Worm (Caenorhabditis elegans) whole organism, late embryonic: ENCODE data around the gene ssp-10.

ENCODE experiments used
- C08G9.2 ChIP-seq: sonication (generic microtip); optimal IDR thresholded peaks from 2 replicates; lab custom pipeline; 2016; ENCODE audit warnings: mild to moderate bottlenecking, missing genetic modification characterization, moderate library complexity, missing compliant biosample characterization
- C38D4.7 ChIP-seq: fragments of 200-800 bp; sonication (Bioruptor generic); optimal IDR thresholded peaks from 2 replicates; lab custom pipeline; 2018; ENCODE audit warnings: mild to moderate bottlenecking, missing genetic modification characterization, moderate library complexity, missing compliant biosample characterization
- F13H6.1 ChIP-seq: sonication (generic microtip); optimal IDR thresholded peaks from 2 replicates; lab custom pipeline; 2016; ENCODE audit warnings: missing genetic modification characterization, missing compliant biosample characterization
- K02D7.2 ChIP-seq: sonication (generic microtip); optimal IDR thresholded peaks from 2 replicates; lab custom pipeline; 2017; ENCODE audit warnings: mild to moderate bottlenecking, missing genetic modification characterization, missing compliant biosample characterization
- K09A11.1 ChIP-seq: sonication (generic microtip); optimal IDR thresholded peaks from 2 replicates; lab custom pipeline; 2017; ENCODE audit warnings: antibody characterized with exemption, mild to moderate bottlenecking, missing genetic modification characterization, missing compliant biosample characterization; ENCODE audit not compliant: insufficient read depth
- Y22D7AL.16 ChIP-seq: sonication (generic microtip); optimal IDR thresholded peaks from 2 replicates; lab custom pipeline; 2016; ENCODE audit warnings: missing genetic modification characterization, missing compliant biosample characterization
- ceh-14 ChIP-seq: sonication (generic microtip); optimal IDR thresholded peaks from 2 replicates; lab custom pipeline; 2016; ENCODE audit warnings: missing genotype, missing genetic modification characterization, missing compliant biosample characterization
- ceh-18 ChIP-seq: sonication (generic microtip); optimal IDR thresholded peaks from 2 replicates; lab custom pipeline; 2016; ENCODE audit warnings: missing genetic modification characterization, missing compliant biosample characterization
- ceh-19 ChIP-seq: fragments of 200-800 bp; sonication (Bioruptor generic); optimal IDR thresholded peaks from 2 replicates; lab custom pipeline; 2018; ENCODE audit warnings: mild to moderate bottlenecking, missing genetic modification characterization, missing compliant biosample characterization
- ceh-22 ChIP-seq: sonication (generic microtip); optimal IDR thresholded peaks from 2 replicates; lab custom pipeline; 2017; ENCODE audit warnings: missing biosample characterization, missing genetic modification characterization
- ceh-24 ChIP-seq: sonication (generic microtip); optimal IDR thresholded peaks from 2 replicates; lab custom pipeline; 2016; ENCODE audit warnings: mild to moderate bottlenecking, missing genetic modification characterization, missing compliant biosample characterization
- ceh-31 ChIP-seq: sonication (generic microtip); optimal IDR thresholded peaks from 2 replicates; lab custom pipeline; 2016; ENCODE audit warnings: missing genetic modification characterization, missing compliant biosample characterization
- ceh-34 ChIP-seq: sonication (generic microtip); optimal IDR thresholded peaks from 2 replicates; lab custom pipeline; 2016; ENCODE audit warnings: mild to moderate bottlenecking, missing genetic modification characterization, missing compliant biosample characterization
- ceh-45 ChIP-seq: fragments of 200-800 bp; sonication (Bioruptor generic); IDR thresholded peaks from 2 replicates; pipeline ENCODE4 v1.3.6; 2022; ENCODE audit warnings: missing genetic modification reagents, missing genetic modification characterization, missing compliant biosample characterization
- ceh-9 ChIP-seq: sonication (generic microtip); optimal IDR thresholded peaks from 2 replicates; lab custom pipeline; 2016; ENCODE audit warnings: mild to moderate bottlenecking, missing genetic modification characterization, inconsistent platforms, missing compliant biosample characterization
- che-1 ChIP-seq: sonication (generic microtip); optimal IDR thresholded peaks from 2 replicates; lab custom pipeline; 2016; ENCODE audit warnings: mild to moderate bottlenecking, missing genetic modification characterization, missing compliant biosample characterization
- dmd-4 ChIP-seq: sonication (generic microtip); optimal IDR thresholded peaks from 2 replicates; lab custom pipeline; 2016; ENCODE audit warnings: borderline replicate concordance, missing genetic modification characterization, missing compliant biosample characterization
- dve-1 ChIP-seq: sonication (generic microtip); optimal IDR thresholded peaks from 2 replicates; lab custom pipeline; 2017; ENCODE audit warnings: antibody characterized with exemption, mild to moderate bottlenecking, missing genetic modification characterization, missing compliant biosample characterization
- ets-4 ChIP-seq: sonication (generic microtip); optimal IDR thresholded peaks from 2 replicates; lab custom pipeline; 2016; ENCODE audit warnings: missing genetic modification characterization, missing compliant biosample characterization
- fax-1 ChIP-seq: sonication (generic microtip); optimal IDR thresholded peaks from 2 replicates; lab custom pipeline; 2016; ENCODE audit warnings: missing genotype, missing genetic modification characterization, missing compliant biosample characterization
- fkh-10 ChIP-seq: fragments of 150-350 bp; optimal IDR thresholded peaks from 2 replicates; lab custom pipeline; 2014; ENCODE audit warnings: missing biosample characterization, missing genetic modification reagents, missing genetic modification characterization
- fkh-6 ChIP-seq: sonication (generic microtip); optimal IDR thresholded peaks from 2 replicates; lab custom pipeline; 2016; ENCODE audit warnings: missing genetic modification characterization, missing compliant biosample characterization
- gmeb-2 ChIP-seq: sonication (generic microtip); optimal IDR thresholded peaks from 2 replicates; lab custom pipeline; 2016; ENCODE audit warnings: missing genetic modification characterization, inconsistent platforms, missing compliant biosample characterization
- hlh-13 ChIP-seq: fragments of 200-800 bp; sonication (Bioruptor generic); optimal IDR thresholded peaks from 2 replicates; lab custom pipeline; 2018; ENCODE audit warnings: mild to moderate bottlenecking, missing genetic modification characterization, missing compliant biosample characterization
- hlh-15 ChIP-seq: sonication (generic microtip); optimal IDR thresholded peaks from 2 replicates; lab custom pipeline; 2016; ENCODE audit warnings: missing genetic modification characterization, missing compliant biosample characterization
- hlh-30 ChIP-seq: sonication (generic microtip); optimal IDR thresholded peaks from 2 replicates; lab custom pipeline; 2017; ENCODE audit warnings: antibody characterized with exemption, missing genetic modification characterization, missing compliant biosample characterization; ENCODE audit not compliant: insufficient read depth
- hlh-6 ChIP-seq: sonication (generic microtip); optimal IDR thresholded peaks from 2 replicates; lab custom pipeline; 2016; ENCODE audit warnings: missing genotype, missing genetic modification characterization, missing compliant biosample characterization
- hlh-8 ChIP-seq: sonication (generic microtip); optimal IDR thresholded peaks from 2 replicates; lab custom pipeline; 2016; ENCODE audit warnings: missing genotype, missing genetic modification characterization, missing compliant biosample characterization
- lim-6 ChIP-seq: sonication (generic microtip); optimal IDR thresholded peaks from 2 replicates; lab custom pipeline; 2016; ENCODE audit warnings: missing genetic modification characterization, missing compliant biosample characterization
- lin-11 ChIP-seq: fragments of 200-800 bp; sonication (Bioruptor generic); optimal IDR thresholded peaks from 2 replicates; lab custom pipeline; 2018; ENCODE audit warnings: mild to moderate bottlenecking, missing genetic modification characterization, missing compliant biosample characterization
- madf-2 ChIP-seq: sonication (generic microtip); optimal IDR thresholded peaks from 2 replicates; lab custom pipeline; 2017; ENCODE audit warnings: missing genetic modification characterization, missing compliant biosample characterization
- mec-3 ChIP-seq: sonication (generic microtip); optimal IDR thresholded peaks from 2 replicates; lab custom pipeline; 2016; ENCODE audit warnings: borderline replicate concordance, missing genetic modification characterization, missing compliant biosample characterization
- nfya-1 ChIP-seq: sonication (generic microtip); optimal IDR thresholded peaks from 2 replicates; lab custom pipeline; 2017; ENCODE audit warnings: missing genetic modification characterization, mild to moderate bottlenecking, missing compliant biosample characterization, antibody characterized with exemption, moderate library complexity
- nhr-11 ChIP-seq: fragments of 150-350 bp; optimal IDR thresholded peaks from 2 replicates; lab custom pipeline; 2014; ENCODE audit warnings: missing biosample characterization, missing genetic modification characterization
- npax-4 ChIP-seq: sonication (generic microtip); optimal IDR thresholded peaks from 2 replicates; lab custom pipeline; 2016; ENCODE audit warnings: missing genetic modification characterization, missing compliant biosample characterization
- pat-9 ChIP-seq: fragments of 200-800 bp; sonication (Bioruptor generic); optimal IDR thresholded peaks from 2 replicates; lab custom pipeline; 2018; ENCODE audit warnings: mild to moderate bottlenecking, missing genetic modification characterization, moderate library complexity, missing compliant biosample characterization
- pax-1 ChIP-seq: fragments of 150-350 bp; optimal IDR thresholded peaks from 2 replicates; lab custom pipeline; 2014; ENCODE audit warnings: missing biosample characterization, missing genetic modification characterization
- ref-2 ChIP-seq: sonication (generic microtip); optimal IDR thresholded peaks from 2 replicates; lab custom pipeline; 2016; ENCODE audit warnings: missing genetic modification characterization, missing compliant biosample characterization
- sdc-2 ChIP-seq: sonication (generic microtip); optimal IDR thresholded peaks from 2 replicates; lab custom pipeline; 2016; ENCODE audit warnings: missing genotype, missing genetic modification characterization, missing compliant biosample characterization
- sox-2 ChIP-seq: fragments of 200-800 bp; sonication (Bioruptor generic); IDR thresholded peaks from 2 replicates; pipeline ENCODE4 v1.3.6; 2022; ENCODE audit warnings: missing genetic modification reagents, missing genetic modification characterization, missing compliant biosample characterization
- sox-4 ChIP-seq: sonication (generic microtip); optimal IDR thresholded peaks from 2 replicates; lab custom pipeline; 2017; ENCODE audit warnings: mild to moderate bottlenecking, missing genetic modification characterization, inconsistent platforms, missing compliant biosample characterization
- syd-9 ChIP-seq: sonication (generic microtip); optimal IDR thresholded peaks from 2 replicates; lab custom pipeline; 2016; ENCODE audit warnings: mild to moderate bottlenecking, missing genetic modification characterization, moderate library complexity, missing compliant biosample characterization
- tbx-2 ChIP-seq: sonication (generic microtip); optimal IDR thresholded peaks from 2 replicates; lab custom pipeline; 2016; ENCODE audit warnings: missing genetic modification characterization, missing compliant biosample characterization
- ttx-3 ChIP-seq: sonication (generic microtip); optimal IDR thresholded peaks from 2 replicates; lab custom pipeline; 2016; ENCODE audit warnings: missing genetic modification reagents, missing genetic modification characterization, missing compliant biosample characterization
- unc-55 ChIP-seq: sonication (generic microtip); optimal IDR thresholded peaks from 2 replicates; lab custom pipeline; 2017; ENCODE audit warnings: missing biosample characterization, missing genetic modification reagents, missing genetic modification characterization
- unc-86 ChIP-seq: sonication (generic microtip); optimal IDR thresholded peaks from 2 replicates; lab custom pipeline; 2016; ENCODE audit warnings: missing genetic modification characterization, missing compliant biosample characterization
- zip-5 ChIP-seq: sonication (generic microtip); optimal IDR thresholded peaks from 2 replicates; lab custom pipeline; 2016; ENCODE audit warnings: missing genetic modification characterization, missing compliant biosample characterization
- ztf-16 ChIP-seq: sonication (generic microtip); optimal IDR thresholded peaks from 2 replicates; lab custom pipeline; 2017; ENCODE audit warnings: missing genetic modification characterization, missing compliant biosample characterization

ssp-10 gene

DNA sequence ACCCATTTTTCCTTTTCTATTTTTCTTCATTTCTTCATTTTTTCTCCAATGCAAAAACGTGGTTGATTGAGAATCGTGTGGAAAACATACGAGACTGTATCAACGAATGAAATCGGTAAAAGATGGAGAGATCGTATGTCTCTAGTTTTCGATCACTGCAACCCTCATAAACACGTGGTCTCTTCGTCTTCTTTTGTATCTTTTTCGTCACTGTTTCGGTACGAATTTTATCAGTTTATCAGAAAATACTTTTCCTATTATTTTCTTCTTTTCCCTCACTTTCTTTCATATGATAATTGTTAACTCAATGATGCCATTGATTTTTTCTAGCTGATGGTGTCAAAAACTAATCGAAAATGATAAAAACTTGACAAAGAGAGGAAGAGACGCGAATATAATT is 24.8 kb upstream of the ssp-10 start:
- no peak for TF ChIP-seq fkh-10 (GFP tag; lab: Kevin White, UChicago)
- TF ChIP-seq C38D4.7 (GFP tag; lab: Kevin White, UChicago) = no peak
- no peak for TF ChIP-seq ref-2 (tag; lab: Kevin White, UChicago)
- TF ChIP-seq nfya-1 (tag; lab: Kevin White, UChicago) = no peak
- TF ChIP-seq lim-6 (tag; lab: Kevin White, UChicago) = no peak
- no peak for TF ChIP-seq Y22D7AL.16 (tag; lab: Kevin White, UChicago)
- TF ChIP-seq ceh-9 (tag; lab: Kevin White, UChicago) = no peak
- no peak for TF ChIP-seq ceh-24 (tag; lab: Kevin White, UChicago)
- TF ChIP-seq ets-4 = no peak
- TF ChIP-seq unc-86 = no peak
- no peak for TF ChIP-seq hlh-30 (tag; lab: Kevin White, UChicago)
- TF ChIP-seq ceh-19 (GFP tag; lab: Kevin White, UChicago) = no peak
- TF ChIP-seq ceh-22 (tag; lab: Kevin White, UChicago) = no peak
- TF ChIP-seq sox-2 (GFP tag; lab: Robert Waterston, UW) = no peak
- TF ChIP-seq hlh-6 = no peak
- no peak for TF ChIP-seq mec-3 (tag; lab: Kevin White, UChicago)
- no peak for TF ChIP-seq unc-55 (GFP tag; lab: Kevin White, UChicago)
- no peak for TF ChIP-seq gmeb-2 (tag; lab: Kevin White, UChicago)
- TF ChIP-seq pat-9 (tag; lab: Kevin White, UChicago) = no peak
- no peak for TF ChIP-seq che-1 (tag; lab: Kevin White, UChicago)
- TF ChIP-seq, all 69 proteins: peak for 0

DNA sequence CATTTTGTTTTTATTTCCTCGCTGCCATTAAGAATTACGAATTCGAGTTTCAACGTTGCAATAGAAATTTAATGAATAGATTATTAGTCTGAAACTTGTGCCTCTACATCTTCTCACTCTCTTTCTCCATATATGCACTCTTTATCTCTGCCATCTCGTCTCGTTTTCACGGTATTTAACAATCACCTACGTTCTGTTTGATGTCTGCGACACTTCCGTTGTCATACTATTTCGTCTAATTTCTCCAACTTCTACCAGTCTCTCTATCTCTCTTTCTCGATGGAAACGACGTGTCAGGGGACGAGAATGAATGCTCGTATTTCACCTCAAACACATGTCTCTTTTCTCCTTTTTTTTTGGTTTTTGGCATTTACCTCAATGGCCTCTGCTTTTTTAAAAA is 23.0 kb upstream of the ssp-10 start:
- peak; percentile 79 for TF ChIP-seq ceh-34
- TF ChIP-seq fax-1 = no peak
- no peak for TF ChIP-seq ets-4
- TF ChIP-seq sox-2 (GFP tag; lab: Robert Waterston, UW) = no peak
- TF ChIP-seq nfya-1 (tag; lab: Kevin White, UChicago) = peak; percentile 28
- no peak for TF ChIP-seq npax-4 (tag; lab: Kevin White, UChicago)
- no peak for TF ChIP-seq ztf-16 (tag; lab: Kevin White, UChicago)
- TF ChIP-seq unc-55 (GFP tag; lab: Kevin White, UChicago) = peak; percentile 9
- no peak for TF ChIP-seq ceh-45 (GFP tag; lab: Robert Waterston, UW)
- TF ChIP-seq hlh-30 (tag; lab: Kevin White, UChicago) = peak; percentile 31
- TF ChIP-seq ceh-14 (tag; lab: Kevin White, UChicago) = no peak
- TF ChIP-seq hlh-13 = no peak
- no peak for TF ChIP-seq lin-11 (tag; lab: Kevin White, UChicago)
- no peak for TF ChIP-seq dmd-4 (tag; lab: Kevin White, UChicago)
- TF ChIP-seq hlh-6 = no peak
- TF ChIP-seq C08G9.2 = no peak
- no peak for TF ChIP-seq fkh-10 (GFP tag; lab: Kevin White, UChicago)
- TF ChIP-seq ceh-22 (tag; lab: Kevin White, UChicago) = no peak
- TF ChIP-seq ceh-24 (tag; lab: Kevin White, UChicago) = no peak
- TF ChIP-seq hlh-15 (tag; lab: Kevin White, UChicago) = no peak
- no peak for TF ChIP-seq sox-4 (tag; lab: Kevin White, UChicago)
- no peak for TF ChIP-seq unc-86
- TF ChIP-seq mec-3 (tag; lab: Kevin White, UChicago) = no peak
- peak; percentile 11 for TF ChIP-seq ceh-18
- TF ChIP-seq tbx-2 = no peak
- no peak for TF ChIP-seq K02D7.2
- TF ChIP-seq gmeb-2 (tag; lab: Kevin White, UChicago) = no peak
- TF ChIP-seq madf-2 (tag; lab: Kevin White, UChicago) = no peak
- no peak for TF ChIP-seq fkh-6 (tag; lab: Kevin White, UChicago)
- no peak for TF ChIP-seq syd-9 (tag; lab: Kevin White, UChicago)
- no peak for TF ChIP-seq hlh-8
- TF ChIP-seq pax-1 = no peak
- TF ChIP-seq lim-6 (tag; lab: Kevin White, UChicago) = no peak
- TF ChIP-seq nhr-11 (tag; lab: Kevin White, UChicago) = no peak
- TF ChIP-seq pat-9 (tag; lab: Kevin White, UChicago) = no peak
- no peak for TF ChIP-seq Y22D7AL.16 (tag; lab: Kevin White, UChicago)
- TF ChIP-seq ttx-3 (tag; lab: Kevin White, UChicago) = no peak
- no peak for TF ChIP-seq K09A11.1 (tag; lab: Kevin White, UChicago)
- no peak for TF ChIP-seq zip-5 (tag; lab: Kevin White, UChicago)
- no peak for TF ChIP-seq dve-1
- TF ChIP-seq sdc-2 (tag; lab: Kevin White, UChicago) = no peak
- TF ChIP-seq ceh-31 (tag; lab: Kevin White, UChicago) = peak; percentile 34
- no peak for TF ChIP-seq F13H6.1 (tag; lab: Kevin White, UChicago)
